Worm (Caenorhabditis elegans): Measurements from ENCODE around the gene F52H3.11.

ce11 chrII:10025059-10025458, 19.9 kb downstream of the F52H3.11 start:
- no peak for TF ChIP-seq tab-1 (GFP tag; IDR thresholded peaks at IDR 0.05)
- no peak for TF ChIP-seq med-1 (GFP tag; optimal IDR thresholded peaks at IDR 0.05; ENCODE audit: insufficient read depth)
- TF ChIP-seq klf-2 (GFP tag; conservative IDR thresholded peaks at IDR 0.05) = no peak
